Fruit fly (Drosophila melanogaster) whole organism, embryonic: ENCODE results near the gene Jhbp3.

Experiments
- Abd-B ChIP-seq: fragments of 200-800 bp; sonication (Bioruptor generic); optimal IDR thresholded peaks from 2 replicates; lab custom pipeline; 2018; ENCODE audit warnings: missing biosample characterization, mild to moderate bottlenecking, missing genetic modification characterization, moderate library complexity
- Blimp-1 ChIP-seq: fragments of 200-800 bp; sonication (Bioruptor generic); optimal IDR thresholded peaks from 3 replicates; lab custom pipeline; 2018; ENCODE audit warnings: missing biosample characterization, missing genetic modification characterization, mild to moderate bottlenecking, moderate library complexity, missing genetic modification reagents
- CG10979 ChIP-seq: fragments of 200-800 bp; sonication (Bioruptor generic); optimal IDR thresholded peaks from 2 replicates; lab custom pipeline; 2018; ENCODE audit warnings: missing biosample characterization, mild to moderate bottlenecking, missing genetic modification characterization, moderate library complexity
- CG11398 ChIP-seq: fragments of 200-800 bp; sonication (Bioruptor generic); optimal IDR thresholded peaks from 2 replicates; lab custom pipeline; 2016; ENCODE audit warnings: missing biosample characterization, missing genetic modification characterization
- CG12219 ChIP-seq: fragments of 200-800 bp; sonication (Bioruptor generic); optimal IDR thresholded peaks from 3 replicates; lab custom pipeline; 2018; ENCODE audit warnings: missing biosample characterization, mild to moderate bottlenecking, missing genetic modification characterization
- CG13287 ChIP-seq: fragments of 200-800 bp; sonication (Bioruptor generic); IDR thresholded peaks from 2 replicates; pipeline ENCODE4 v1.3.6; 2022; ENCODE audit warnings: missing biosample characterization, missing genetic modification characterization; ENCODE audit not compliant: partially characterized antibody
- CG15514 ChIP-seq: fragments of 200-800 bp; sonication (Bioruptor generic); optimal IDR thresholded peaks from 3 replicates; lab custom pipeline; 2017; ENCODE audit warnings: missing biosample characterization, missing genetic modification characterization, mild to moderate bottlenecking, moderate library complexity, missing genetic modification reagents
- CG34376 ChIP-seq: fragments of 200-800 bp; sonication (Bioruptor generic); optimal IDR thresholded peaks from 2 replicates; lab custom pipeline; 2018; ENCODE audit warnings: missing biosample characterization, mild to moderate bottlenecking, missing genetic modification characterization
- CG3847 ChIP-seq: fragments of 200-800 bp; sonication (Bioruptor generic); IDR thresholded peaks from 2 replicates; pipeline ENCODE4 v1.3.6; 2022; ENCODE audit warnings: missing biosample characterization, missing genetic modification characterization
- CG3995 ChIP-seq: fragments of 200-800 bp; sonication (Bioruptor generic); optimal IDR thresholded peaks from 3 replicates; lab custom pipeline; 2016; ENCODE audit warnings: missing biosample characterization, missing genetic modification characterization
- CG4328 ChIP-seq: fragments of 200-800 bp; sonication (Bioruptor generic); optimal IDR thresholded peaks from 3 replicates; lab custom pipeline; 2017; ENCODE audit warnings: missing biosample characterization, missing genetic modification reagents, missing genetic modification characterization
- CG6765 ChIP-seq: fragments of 200-800 bp; sonication (Bioruptor generic); optimal IDR thresholded peaks from 3 replicates; lab custom pipeline; 2017; ENCODE audit warnings: missing biosample characterization, mild to moderate bottlenecking, missing genetic modification characterization
- CG7556 ChIP-seq: fragments of 200-800 bp; sonication (Bioruptor generic); optimal IDR thresholded peaks from 2 replicates; lab custom pipeline; 2017; ENCODE audit warnings: missing biosample characterization, mild to moderate bottlenecking, missing genetic modification characterization
- CG7987 ChIP-seq: fragments of 200-800 bp; sonication (Bioruptor generic); optimal IDR thresholded peaks from 2 replicates; lab custom pipeline; 2018; ENCODE audit warnings: missing biosample characterization, mild to moderate bottlenecking, missing genetic modification characterization, moderate library complexity
- CG8944 ChIP-seq: fragments of 200-800 bp; sonication (Bioruptor generic); optimal IDR thresholded peaks from 3 replicates; lab custom pipeline; 2016; ENCODE audit warnings: missing biosample characterization, missing genetic modification characterization
- CG9797 ChIP-seq: fragments of 200-800 bp; sonication (Bioruptor generic); optimal IDR thresholded peaks from 3 replicates; lab custom pipeline; 2018; ENCODE audit warnings: missing biosample characterization, mild to moderate bottlenecking, missing genetic modification characterization
- CG9932 ChIP-seq: fragments of 200-800 bp; sonication (Bioruptor generic); IDR thresholded peaks from 2 replicates; pipeline ENCODE4 v1.3.6; 2022; ENCODE audit warnings: missing biosample characterization, missing genetic modification characterization
- CHES-1-like ChIP-seq: fragments of 200-800 bp; sonication (Bioruptor generic); optimal IDR thresholded peaks from 2 replicates; lab custom pipeline; 2016; ENCODE audit warnings: missing biosample characterization, missing genetic modification characterization
- Camta ChIP-seq: fragments of 200-800 bp; sonication (Bioruptor generic); optimal IDR thresholded peaks from 2 replicates; lab custom pipeline; 2016; ENCODE audit warnings: missing biosample characterization, missing genetic modification characterization
- CoRest ChIP-seq: fragments of 200-800 bp; sonication (Bioruptor generic); optimal IDR thresholded peaks from 3 replicates; lab custom pipeline; 2018; ENCODE audit warnings: missing biosample characterization, mild to moderate bottlenecking, missing genetic modification characterization, moderate library complexity
- HmgZ ChIP-seq: fragments of 200-800 bp; sonication (Bioruptor generic); optimal IDR thresholded peaks from 2 replicates; lab custom pipeline; 2018; ENCODE audit warnings: missing biosample characterization, mild to moderate bottlenecking, missing genetic modification characterization
- Max ChIP-seq: fragments of 200-800 bp; sonication (Bioruptor generic); optimal IDR thresholded peaks from 2 replicates; lab custom pipeline; 2016; ENCODE audit warnings: missing biosample characterization, mild to moderate bottlenecking, missing genetic modification characterization
- Neu2 ChIP-seq: fragments of 200-800 bp; sonication (Bioruptor generic); optimal IDR thresholded peaks from 3 replicates; lab custom pipeline; 2016; ENCODE audit warnings: missing biosample characterization, missing genetic modification characterization, borderline replicate concordance
- ase ChIP-seq: fragments of 200-800 bp; sonication (Bioruptor generic); IDR thresholded peaks from 3 replicates; pipeline ENCODE4 v1.3.6; 2022; ENCODE audit warnings: missing biosample characterization, missing genetic modification characterization
- bab2 ChIP-seq: fragments of 200-800 bp; sonication (Bioruptor generic); optimal IDR thresholded peaks from 2 replicates; lab custom pipeline; 2016; ENCODE audit warnings: missing biosample characterization, missing genetic modification characterization
- ci ChIP-seq: fragments of 200-800 bp; sonication (Bioruptor generic); IDR thresholded peaks from 3 replicates; pipeline ENCODE4 v1.3.6; 2022; ENCODE audit warnings: missing biosample characterization, missing genetic modification characterization
- disco-r ChIP-seq: fragments of 200-800 bp; sonication (Bioruptor generic); optimal IDR thresholded peaks from 2 replicates; lab custom pipeline; 2016; ENCODE audit warnings: missing biosample characterization, missing genetic modification characterization
- dpn ChIP-seq, 2 experiments: fragments of 200-800 bp; sonication (Bioruptor generic); optimal IDR thresholded peaks; 3 replicates each; lab custom pipeline; 2016; ENCODE audit warnings: missing biosample characterization in 2 of 2, missing genetic modification characterization in 2 of 2
- ems ChIP-seq: fragments of 200-800 bp; sonication (Bioruptor generic); optimal IDR thresholded peaks from 3 replicates; lab custom pipeline; 2016; ENCODE audit warnings: missing biosample characterization, missing genetic modification characterization
- exex ChIP-seq: fragments of 200-800 bp; sonication (Bioruptor generic); optimal IDR thresholded peaks from 4 replicates; lab custom pipeline; 2018; ENCODE audit warnings: missing biosample characterization, mild to moderate bottlenecking, missing genetic modification characterization, moderate library complexity
- fu2 ChIP-seq: fragments of 200-800 bp; sonication (Bioruptor generic); optimal IDR thresholded peaks from 2 replicates; lab custom pipeline; 2016; ENCODE audit warnings: missing biosample characterization, missing genetic modification characterization
- gcm ChIP-seq: fragments of 200-800 bp; sonication (Bioruptor generic); optimal IDR thresholded peaks from 2 replicates; lab custom pipeline; 2019; ENCODE audit warnings: missing biosample characterization, mild to moderate bottlenecking, missing genetic modification characterization, moderate library complexity
- gem ChIP-seq: fragments of 200-800 bp; sonication (Bioruptor generic); optimal IDR thresholded peaks from 2 replicates; lab custom pipeline; 2019; ENCODE audit warnings: missing biosample characterization, mild to moderate bottlenecking, missing genetic modification characterization, moderate library complexity
- ham ChIP-seq: fragments of 200-800 bp; sonication (Bioruptor generic); IDR thresholded peaks from 2 replicates; pipeline ENCODE4 v1.3.6; 2022; ENCODE audit warnings: missing biosample characterization, missing genetic modification characterization
- knrl ChIP-seq: fragments of 200-800 bp; sonication (Bioruptor generic); IDR thresholded peaks from 3 replicates; pipeline ENCODE4 v1.3.6; 2022; ENCODE audit warnings: missing biosample characterization, missing genetic modification characterization; ENCODE audit not compliant: partially characterized antibody
- lola ChIP-seq, 3 experiments: fragments of >200 bp in 2 of 3; fragments of 200-800 bp in 1 of 3; sonication (Bioruptor generic) in 1 of 3; optimal IDR thresholded peaks; 2 replicates each; lab custom pipeline; 2017 to 2019; ENCODE audit warnings: missing biosample characterization in 3 of 3, missing genetic modification characterization in 3 of 3, mild to moderate bottlenecking in 1 of 3, moderate library complexity in 1 of 3
- mld ChIP-seq: fragments of 200-800 bp; sonication (Bioruptor generic); IDR thresholded peaks from 3 replicates; pipeline ENCODE4 v1.3.6; 2022; ENCODE audit warnings: missing biosample characterization, missing genetic modification characterization; ENCODE audit not compliant: partially characterized antibody
- nerfin-2 ChIP-seq: fragments of 200-800 bp; sonication (Bioruptor generic); IDR thresholded peaks from 2 replicates; pipeline ENCODE4 v1.3.6; 2022; ENCODE audit warnings: missing biosample characterization, missing genetic modification characterization; ENCODE audit not compliant: partially characterized antibody
- org-1 ChIP-seq: fragments of 200-800 bp; sonication (Bioruptor generic); optimal IDR thresholded peaks from 2 replicates; lab custom pipeline; 2017; ENCODE audit warnings: missing biosample characterization, missing genetic modification characterization
- pb ChIP-seq: fragments of 200-800 bp; sonication (Bioruptor generic); optimal IDR thresholded peaks from 3 replicates; lab custom pipeline; 2016; ENCODE audit warnings: missing biosample characterization, missing genetic modification characterization
- pnt ChIP-seq: fragments of 200-800 bp; sonication (Bioruptor generic); optimal IDR thresholded peaks from 3 replicates; lab custom pipeline; 2016; ENCODE audit warnings: missing biosample characterization, missing genetic modification characterization
- pzg ChIP-seq: fragments of 200-800 bp; sonication (Bioruptor generic); optimal IDR thresholded peaks from 3 replicates; lab custom pipeline; 2018; ENCODE audit warnings: missing biosample characterization, mild to moderate bottlenecking, missing genetic modification characterization, moderate library complexity
- repo ChIP-seq: fragments of 200-800 bp; sonication (Bioruptor generic); optimal IDR thresholded peaks from 2 replicates; lab custom pipeline; 2016; ENCODE audit warnings: missing biosample characterization, missing genetic modification characterization
- row ChIP-seq: fragments of 200-800 bp; sonication (Bioruptor generic); IDR thresholded peaks from 3 replicates; pipeline ENCODE4 v1.3.6; 2022; ENCODE audit warnings: missing biosample characterization, missing genetic modification characterization
- sens-2 ChIP-seq: fragments of 200-800 bp; sonication (Bioruptor generic); IDR thresholded peaks from 2 replicates; pipeline ENCODE4 v1.3.6; 2022; ENCODE audit warnings: missing biosample characterization, missing genetic modification characterization
- so ChIP-seq: fragments of 200-800 bp; sonication (Bioruptor generic); IDR thresholded peaks from 3 replicates; pipeline ENCODE4 v1.3.6; 2022; ENCODE audit warnings: missing biosample characterization, missing genetic modification characterization
- sqz ChIP-seq: fragments of 200-800 bp; sonication (Bioruptor generic); optimal IDR thresholded peaks from 3 replicates; lab custom pipeline; 2018; ENCODE audit warnings: missing biosample characterization, mild to moderate bottlenecking, missing genetic modification characterization
- sr ChIP-seq: fragments of 200-800 bp; sonication (Bioruptor generic); IDR thresholded peaks from 3 replicates; pipeline ENCODE4 v1.3.6; 2022; ENCODE audit warnings: missing biosample characterization, missing genetic modification characterization
- sug ChIP-seq: fragments of 200-800 bp; optimal IDR thresholded peaks from 2 replicates; lab custom pipeline; 2019; ENCODE audit warnings: missing biosample characterization, mild to moderate bottlenecking, missing genetic modification characterization, moderate library complexity
- ttk ChIP-seq: fragments of 200-800 bp; sonication (Bioruptor generic); IDR thresholded peaks from 2 replicates; pipeline ENCODE4 v2.1.2; 2022; ENCODE audit warnings: missing biosample characterization, missing genetic modification characterization

Gene Jhbp3

dm6 chr3R:4910365-4910810, 44.7 kb downstream of the Jhbp3 start, which contains the start of gene Cdep (continued):
- TF ChIP-seq CG8944 (GFP tag; lab: Kevin White, UChicago) = peak; percentile 35
- peak; percentile 20 for TF ChIP-seq sug (tag; lab: Kevin White, UChicago)
- peak; percentile 60 for TF ChIP-seq CG6765
- TF ChIP-seq ham (GFP tag; lab: Robert Waterston, UW) = no peak
- peak; percentile 65 for TF ChIP-seq CG7987 (GFP tag; lab: Kevin White, UChicago)
- peak; percentile 49 for TF ChIP-seq pb (GFP tag; lab: Kevin White, UChicago)
- TF ChIP-seq CG12219 (GFP tag; lab: Kevin White, UChicago) = no peak
- TF ChIP-seq lola (GFP tag; optimal IDR thresholded peaks at IDR 0.05; lab: Kevin White, UChicago) = no peak
- no peak for TF ChIP-seq disco-r (GFP tag; lab: Kevin White, UChicago)
- TF ChIP-seq CG15514 (GFP tag; lab: Kevin White, UChicago) = peak; percentile 64
- TF ChIP-seq pnt = no peak
- TF ChIP-seq CG9932 (GFP tag; lab: Robert Waterston, UW) = peak; percentile 65
- TF ChIP-seq CG3995 = peak; percentile 83
- TF ChIP-seq CG7556 (GFP tag; lab: Kevin White, UChicago) = no peak
- TF ChIP-seq knrl (GFP tag; lab: Robert Waterston, UW) = peak; percentile 95
- peak; percentile 30 for TF ChIP-seq Max
- peak; percentile 3 for TF ChIP-seq exex (tag; lab: Kevin White, UChicago)
- peak; percentile 78 for TF ChIP-seq pzg (GFP tag; lab: Kevin White, UChicago)
- no peak for TF ChIP-seq CG11398 (GFP tag; lab: Kevin White, UChicago)
- no peak for TF ChIP-seq ase (GFP tag; lab: Robert Waterston, UW)
- TF ChIP-seq fu2 = no peak
- TF ChIP-seq CG13287 (GFP tag; lab: Robert Waterston, UW) = peak; percentile 95
- 0 out of 3 replicates have a peak, but pooled peaks have one; percentile 54 for TF ChIP-seq ci (GFP tag; lab: Robert Waterston, UW)
- TF ChIP-seq ems (GFP tag; lab: Kevin White, UChicago) = no peak
- TF ChIP-seq Abd-B (GFP tag; lab: Kevin White, UChicago) = peak; percentile 8
- 0 out of 2 replicates have a peak, but pooled peaks have one; percentile 6 for TF ChIP-seq CG3847
- no peak for TF ChIP-seq Neu2 (GFP tag; lab: Kevin White, UChicago)
- TF ChIP-seq row (GFP tag; lab: Robert Waterston, UW) = peak; percentile 74
- no peak for TF ChIP-seq CG4328
- peak; percentile 35 for TF ChIP-seq CoRest (tag; lab: Kevin White, UChicago)
- TF ChIP-seq CG10979 (tag; lab: Kevin White, UChicago) = peak; percentile 24
- peak; percentile 41 for TF ChIP-seq Blimp-1 (GFP tag; lab: Kevin White, UChicago)
- TF ChIP-seq HmgZ (tag; lab: Kevin White, UChicago) = peak; percentile 58
- TF ChIP-seq gem (tag; lab: Kevin White, UChicago) = peak; percentile 56
- no peak for TF ChIP-seq sens-2 (GFP tag; lab: Robert Waterston, UW)
- TF ChIP-seq dpn (GFP tag; optimal IDR thresholded peaks at IDR 0.05; lab: Kevin White, UChicago) = peak; percentile 30 to 40
- no peak for TF ChIP-seq Camta (GFP tag; lab: Kevin White, UChicago)
- TF ChIP-seq mld (GFP tag; lab: Robert Waterston, UW) = peak; percentile 85
- TF ChIP-seq gcm (GFP tag; lab: Kevin White, UChicago) = peak; percentile 43
- peak; percentile 31 for TF ChIP-seq sqz (GFP tag; lab: Kevin White, UChicago)
- no peak for TF ChIP-seq CHES-1-like (GFP tag; lab: Kevin White, UChicago)
- TF ChIP-seq nerfin-2 (GFP tag; lab: Robert Waterston, UW) = peak; percentile 91
- peak; percentile 41 for TF ChIP-seq CG9797
- peak; percentile 60 for TF ChIP-seq CG34376
- TF ChIP-seq repo = peak; percentile 29
- no peak for TF ChIP-seq bab2 (GFP tag; lab: Kevin White, UChicago)
- no peak for TF ChIP-seq org-1 (GFP tag; lab: Kevin White, UChicago)
- peak; percentile 54; the same call in 1 of the 3 replicates for TF ChIP-seq sr (GFP tag; lab: Robert Waterston, UW)
- TF ChIP-seq ttk (GFP tag; lab: Robert Waterston, UW) = no peak
- TF ChIP-seq so (GFP tag; lab: Robert Waterston, UW) = no peak
